Fruit fly (Drosophila melanogaster): ENCODE data around the gene CG3165.
A peak's percentile ranks its signal among the peaks of the same experiment; 100 is the strongest.

dm6 chr2L:2966917-2967316 is 10.0 kb upstream of the CG3165 start:
- TF ChIP-seq CG8478 (optimal IDR thresholded peaks at IDR 0.05) (no peak), CTCF (optimal IDR thresholded peaks at IDR 0.05) (peak; percentile 82 to 89)

Data from S2 (cell line).